Worm (Caenorhabditis elegans): Measurements from ENCODE around the gene Y38C1AA.1.
A peak's percentile ranks its signal among the peaks of the same experiment; 100 is the strongest.

The Y38C1AA.1 gene

ce11 chrIV:171036-171435 lies 36.9 kb upstream of the Y38C1AA.1 start:
- TF ChIP-seq snpc-4 (tag; optimal IDR thresholded peaks at IDR 0.05) (no peak), sptf-1 (tag; optimal IDR thresholded peaks at IDR 0.05) (no peak), nhr-237 (tag; optimal IDR thresholded peaks at IDR 0.05) (no peak), M03D4.4 (tag; optimal IDR thresholded peaks at IDR 0.05) (no peak), hlh-1 (tag; optimal IDR thresholded peaks at IDR 0.05) (no peak), ceh-39 (tag; optimal IDR thresholded peaks at IDR 0.05) (no peak), unc-39 (tag; optimal IDR thresholded peaks at IDR 0.05) (no peak), nhr-12 (tag; optimal IDR thresholded peaks at IDR 0.05) (no peak), cnd-1 (tag; optimal IDR thresholded peaks at IDR 0.05) (no peak), elt-3 (tag; optimal IDR thresholded peaks at IDR 0.05) (no peak), flh-1 (GFP tag; optimal IDR thresholded peaks at IDR 0.05) (no peak), zip-8 (tag; optimal IDR thresholded peaks at IDR 0.05) (no peak), tbx-8 (GFP tag; optimal IDR thresholded peaks at IDR 0.05) (no peak), elt-1 (tag; optimal IDR thresholded peaks at IDR 0.05; ENCODE audit: borderline replicate concordance, insufficient read depth) (no peak)

- no peak for TF ChIP-seq mab-5 (tag; optimal IDR thresholded peaks at IDR 0.05)
- peak; percentile 18 for TF ChIP-seq ham-2 (GFP tag; optimal IDR thresholded peaks at IDR 0.05)
- no peak for TF ChIP-seq lin-13 (tag; optimal IDR thresholded peaks at IDR 0.05)
- peak; percentile 63 for TF ChIP-seq cnd-1 (tag; optimal IDR thresholded peaks at IDR 0.05)
- TF ChIP-seq sem-2 (GFP tag; optimal IDR thresholded peaks at IDR 0.05): no peak
- TF ChIP-seq hlh-1 (tag; optimal IDR thresholded peaks at IDR 0.05): no peak
- no peak for TF ChIP-seq nhr-76 (tag; optimal IDR thresholded peaks at IDR 0.05)
- TF ChIP-seq mep-1 (tag; optimal IDR thresholded peaks at IDR 0.05): no peak
- TF ChIP-seq tbx-8 (GFP tag; optimal IDR thresholded peaks at IDR 0.05): no peak
- no peak for TF ChIP-seq ztf-11 (tag; optimal IDR thresholded peaks at IDR 0.05)
- TF ChIP-seq nhr-237 (tag; optimal IDR thresholded peaks at IDR 0.05): no peak
- TF ChIP-seq lin-32 (GFP tag; optimal IDR thresholded peaks at IDR 0.05): no peak
- peak; percentile 37 for TF ChIP-seq mls-2 (tag; optimal IDR thresholded peaks at IDR 0.05)
- TF ChIP-seq nhr-2 (tag; optimal IDR thresholded peaks at IDR 0.05): peak; percentile 87
- no peak for TF ChIP-seq nhr-28 (tag; optimal IDR thresholded peaks at IDR 0.05)
Observed at ce11 chrIV:172990-173389, 35.0 kb upstream of the Y38C1AA.1 start.

ce11 chrIV:174115-174514 lies 33.9 kb upstream of the Y38C1AA.1 start:
- TF ChIP-seq nhr-76 (tag; optimal IDR thresholded peaks at IDR 0.05): no peak
- TF ChIP-seq elt-3 (tag; optimal IDR thresholded peaks at IDR 0.05): no peak
- peak; percentile 19 for TF ChIP-seq mls-2 (tag; optimal IDR thresholded peaks at IDR 0.05)
- no peak for TF ChIP-seq hlh-1 (tag; optimal IDR thresholded peaks at IDR 0.05)
- TF ChIP-seq snpc-4 (tag; optimal IDR thresholded peaks at IDR 0.05): no peak
- peak; percentile 4 for TF ChIP-seq pha-4 (tag; optimal IDR thresholded peaks at IDR 0.05)
- no peak for TF ChIP-seq unc-39 (tag; optimal IDR thresholded peaks at IDR 0.05)
- TF ChIP-seq blmp-1 (tag; optimal IDR thresholded peaks at IDR 0.05): no peak
- no peak for TF ChIP-seq nhr-28 (tag; optimal IDR thresholded peaks at IDR 0.05)
- peak; percentile 64 for TF ChIP-seq unc-62 (GFP tag; optimal IDR thresholded peaks at IDR 0.05)
- no peak for TF ChIP-seq elt-1 (tag; optimal IDR thresholded peaks at IDR 0.05; ENCODE audit: borderline replicate concordance, insufficient read depth)
- TF ChIP-seq ces-1 (GFP tag; optimal IDR thresholded peaks at IDR 0.05): no peak
- no peak for TF ChIP-seq sptf-1 (tag; optimal IDR thresholded peaks at IDR 0.05)
- no peak for TF ChIP-seq zip-8 (tag; optimal IDR thresholded peaks at IDR 0.05)
- no peak for TF ChIP-seq ham-2 (GFP tag; optimal IDR thresholded peaks at IDR 0.05)
- peak; percentile 77 for TF ChIP-seq nhr-2 (tag; optimal IDR thresholded peaks at IDR 0.05)

ce11 chrIV:175698-176097 lies 32.3 kb upstream of the Y38C1AA.1 start:
- TF ChIP-seq mls-2 (tag; optimal IDR thresholded peaks at IDR 0.05) (peak; percentile 89), tbx-8 (GFP tag; optimal IDR thresholded peaks at IDR 0.05) (peak; percentile 6), ceh-83 (GFP tag; optimal IDR thresholded peaks at IDR 0.05) (no peak), elt-1 (tag; optimal IDR thresholded peaks at IDR 0.05; ENCODE audit: borderline replicate concordance, insufficient read depth) (no peak), snpc-4 (tag; optimal IDR thresholded peaks at IDR 0.05) (no peak), cnd-1 (tag; optimal IDR thresholded peaks at IDR 0.05) (peak; percentile 90), lin-32 (GFP tag; optimal IDR thresholded peaks at IDR 0.05) (peak; percentile 59), nhr-2 (tag; optimal IDR thresholded peaks at IDR 0.05) (peak; percentile 99), flh-1 (GFP tag; optimal IDR thresholded peaks at IDR 0.05) (peak; percentile 15), lin-13 (tag; optimal IDR thresholded peaks at IDR 0.05) (peak; percentile 27), sptf-1 (tag; optimal IDR thresholded peaks at IDR 0.05) (peak; percentile 86), lsy-2 (tag; optimal IDR thresholded peaks at IDR 0.05) (no peak), M03D4.4 (tag; optimal IDR thresholded peaks at IDR 0.05) (peak; percentile 14), ham-2 (GFP tag; optimal IDR thresholded peaks at IDR 0.05) (peak; percentile 29), ceh-39 (tag; optimal IDR thresholded peaks at IDR 0.05) (no peak), ztf-11 (tag; optimal IDR thresholded peaks at IDR 0.05) (peak; percentile 56), unc-62 (GFP tag; optimal IDR thresholded peaks at IDR 0.05) (peak; percentile 65), ceh-43 (GFP tag; optimal IDR thresholded peaks at IDR 0.05) (peak; percentile 81), zip-8 (tag; optimal IDR thresholded peaks at IDR 0.05) (no peak), bed-3 (GFP tag; optimal IDR thresholded peaks at IDR 0.05) (no peak), drap-1 (GFP tag; optimal IDR thresholded peaks at IDR 0.05) (peak; percentile 46)
